Fruit fly (Drosophila melanogaster): Measurements from ENCODE around the gene CG40198.
A peak's percentile ranks its signal among the peaks of the same experiment; 100 is the strongest.
"Not testable (repeated sequence)": the region's sequence is repeated elsewhere in the genome, so short reads cannot be mapped to it uniquely, and the experiment has no call there.

The CG40198 gene

DNA sequence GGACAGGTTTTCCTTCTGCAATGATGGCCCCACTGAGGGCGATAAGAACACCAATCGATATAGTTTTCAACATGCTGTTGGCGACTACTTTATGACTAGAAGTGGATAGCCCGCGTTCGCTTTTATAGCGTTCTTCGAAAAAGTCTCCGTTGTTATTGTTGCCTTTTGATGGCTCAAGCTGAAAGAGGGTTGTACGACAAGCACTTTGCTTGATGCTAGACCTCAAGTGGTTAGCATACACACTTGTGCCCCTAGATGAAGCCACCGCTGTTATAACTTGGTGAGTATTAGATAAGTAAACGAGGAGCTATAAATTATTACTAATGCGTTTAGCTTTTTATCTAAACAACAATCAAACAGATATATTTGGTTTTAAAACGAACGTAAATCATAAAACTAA lies at the start of gene CG40198:
CG40198 (minus strand) TSS at position 101 of the 400 bp plus-strand sequence.
- TF ChIP-seq Mnt (GFP tag; optimal IDR thresholded peaks at IDR 0.05) (no peak), cnc (optimal IDR thresholded peaks at IDR 0.05) (no peak)

dm6 chr3R:4211483-4211882 lies 49.4 kb upstream of the CG40198 start, which contains the start of gene aux:
Gene aux, plus strand, starts transcription at chr3R:4211783.
- not testable (repeated sequence) for TF ChIP-seq bab1 (GFP tag; optimal IDR thresholded peaks at IDR 0.05); ovo (GFP tag; optimal IDR thresholded peaks at IDR 0.05); kay (GFP tag; ENCODE audit: borderline replicate concordance)

dm6 chr3R:4197055-4197454 lies 35.0 kb upstream of the CG40198 start, which contains the start of gene beta-Man:
Gene beta-Man, plus strand, starts transcription at chr3R:4197206.
- TF ChIP-seq cic (GFP tag; optimal IDR thresholded peaks at IDR 0.05) (peak; percentile 2), pad (GFP tag; optimal IDR thresholded peaks at IDR 0.05) (no peak), bab1 (GFP tag; optimal IDR thresholded peaks at IDR 0.05) (peak; percentile 66), Hr96 (GFP tag; optimal IDR thresholded peaks at IDR 0.05) (no peak), CG33017 (tag; optimal IDR thresholded peaks at IDR 0.05) (no peak), CG12768 (GFP tag; optimal IDR thresholded peaks at IDR 0.05) (peak; percentile 8), tj (GFP tag; optimal IDR thresholded peaks at IDR 0.05) (peak; percentile 20), CG5204 (GFP tag; optimal IDR thresholded peaks at IDR 0.05) (no peak), toe (GFP tag; optimal IDR thresholded peaks at IDR 0.05) (no peak), Mnt (GFP tag; optimal IDR thresholded peaks at IDR 0.05) (peak; percentile 46), CG7101 (tag; optimal IDR thresholded peaks at IDR 0.05) (peak; percentile 21), CG11617 (GFP tag; optimal IDR thresholded peaks at IDR 0.05) (no peak), CG1620 (GFP tag; optimal IDR thresholded peaks at IDR 0.05) (no peak)

dm6 chr3R:4190160-4190559 lies 28.1 kb upstream of the CG40198 start, which contains the start of gene Dsk:
Gene Dsk, minus strand, starts transcription at chr3R:4190260.
- TF ChIP-seq bab1 (GFP tag; optimal IDR thresholded peaks at IDR 0.05) (no peak), CG11617 (GFP tag; optimal IDR thresholded peaks at IDR 0.05) (no peak), CG14711 (tag; optimal IDR thresholded peaks at IDR 0.05) (no peak), CG7101 (tag; optimal IDR thresholded peaks at IDR 0.05) (no peak), cic (GFP tag; optimal IDR thresholded peaks at IDR 0.05) (no peak), CG12768 (GFP tag; optimal IDR thresholded peaks at IDR 0.05) (no peak), pad (GFP tag; optimal IDR thresholded peaks at IDR 0.05) (no peak), Mnt (GFP tag; optimal IDR thresholded peaks at IDR 0.05) (no peak)

DNA sequence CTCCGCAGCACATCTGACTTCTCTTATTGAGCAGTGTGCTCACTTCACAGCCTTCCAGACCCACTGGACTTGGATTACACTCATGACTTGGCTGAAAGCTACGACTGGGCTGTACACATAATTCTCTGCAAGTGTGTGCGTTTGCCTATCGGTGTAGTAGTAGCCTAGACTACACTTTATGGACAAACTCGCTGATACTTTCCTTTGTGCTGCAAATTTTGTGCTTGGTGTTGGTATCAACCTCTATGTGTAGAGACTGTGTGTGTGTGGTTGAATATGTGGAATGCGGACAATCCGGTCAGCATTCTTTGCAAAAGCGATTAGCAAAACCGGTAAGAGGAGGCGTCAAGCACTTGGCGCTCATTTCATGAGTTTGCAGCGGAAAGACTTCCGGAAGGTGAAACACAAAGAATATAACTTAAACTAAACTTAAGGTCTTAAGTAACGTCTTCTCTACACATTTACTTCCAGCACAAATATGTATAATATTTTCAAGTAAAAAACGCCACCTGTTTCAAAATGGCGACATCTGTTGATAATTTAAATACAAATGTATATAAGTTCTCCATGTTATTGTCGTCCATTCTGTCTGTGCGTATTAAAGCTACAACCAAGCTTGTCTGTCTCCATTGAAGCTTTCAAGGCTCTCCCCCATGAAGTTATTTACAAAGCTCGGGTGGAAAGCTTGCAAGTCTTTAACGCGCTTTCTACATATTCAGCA lies 24.9 kb upstream of the CG40198 start:
- TF ChIP-seq cic (GFP tag; optimal IDR thresholded peaks at IDR 0.05) (no peak), CG14711 (tag; optimal IDR thresholded peaks at IDR 0.05) (no peak), bab1 (GFP tag; optimal IDR thresholded peaks at IDR 0.05) (no peak), CG7045 (GFP tag; optimal IDR thresholded peaks at IDR 0.05) (no peak), tj (GFP tag; optimal IDR thresholded peaks at IDR 0.05) (peak; percentile 91), CG7101 (tag; optimal IDR thresholded peaks at IDR 0.05) (no peak), ovo (GFP tag; optimal IDR thresholded peaks at IDR 0.05) (no peak), toe (GFP tag; optimal IDR thresholded peaks at IDR 0.05) (no peak), kay (GFP tag; ENCODE audit: borderline replicate concordance) (peak; percentile 72), CG33017 (tag; optimal IDR thresholded peaks at IDR 0.05) (no peak), cnc (optimal IDR thresholded peaks at IDR 0.05) (no peak)

dm6 chr3R:4180543-4181214 lies 18.6 kb upstream of the CG40198 start:
- TF ChIP-seq cic (GFP tag; optimal IDR thresholded peaks at IDR 0.05) (no peak), CG7101 (tag; optimal IDR thresholded peaks at IDR 0.05) (no peak), CG7045 (GFP tag; optimal IDR thresholded peaks at IDR 0.05) (no peak), CG1620 (GFP tag; optimal IDR thresholded peaks at IDR 0.05) (no peak), pad (GFP tag; optimal IDR thresholded peaks at IDR 0.05) (no peak), toe (GFP tag; optimal IDR thresholded peaks at IDR 0.05) (no peak), Crg-1 (GFP tag; optimal IDR thresholded peaks at IDR 0.05) (no peak), CG5204 (GFP tag; optimal IDR thresholded peaks at IDR 0.05) (no peak), Mnt (GFP tag; optimal IDR thresholded peaks at IDR 0.05) (no peak), ovo (GFP tag; optimal IDR thresholded peaks at IDR 0.05) (no peak), Hr96 (GFP tag; optimal IDR thresholded peaks at IDR 0.05) (no peak), bab1 (GFP tag; optimal IDR thresholded peaks at IDR 0.05) (no peak), CG12768 (GFP tag; optimal IDR thresholded peaks at IDR 0.05) (no peak), tj (GFP tag; optimal IDR thresholded peaks at IDR 0.05) (no peak), CG14711 (tag; optimal IDR thresholded peaks at IDR 0.05) (no peak), CG33017 (tag; optimal IDR thresholded peaks at IDR 0.05) (no peak), CG11617 (GFP tag; optimal IDR thresholded peaks at IDR 0.05) (no peak)

Data from whole organism, adult.